Worm (Caenorhabditis elegans): ENCODE measurements around the gene C39H7.4.

- TF ChIP-seq ref-1 (GFP tag; conservative IDR thresholded peaks at IDR 0.05): no peak
- no peak for TF ChIP-seq flt-1 (GFP tag; IDR thresholded peaks at IDR 0.05)
- no peak for TF ChIP-seq T22C8.4 (GFP tag; IDR thresholded peaks at IDR 0.05)
- TF ChIP-seq klf-2 (GFP tag; conservative IDR thresholded peaks at IDR 0.05): no peak
- no peak for TF ChIP-seq cog-1 (tag; optimal IDR thresholded peaks at IDR 0.05)
- no peak for TF ChIP-seq tab-1 (GFP tag; IDR thresholded peaks at IDR 0.05)
- TF ChIP-seq ztf-29 (GFP tag; IDR thresholded peaks at IDR 0.05): no peak
- no peak for TF ChIP-seq med-1 (GFP tag; optimal IDR thresholded peaks at IDR 0.05; ENCODE audit: insufficient read depth)
These were observed 26.2 kb downstream of the C39H7.4 start for ce11 chrIV:5587964-5588860.

Measured in whole organism, midembryonic.